Worm (Caenorhabditis elegans) whole organism, L2 larva: ENCODE data around the gene C27D8.4.

Experiments used
- F13H6.1 ChIP-seq: sonication (generic microtip); optimal IDR thresholded peaks from 2 replicates; lab custom pipeline; 2016; ENCODE audit warnings: missing genetic modification characterization, missing compliant biosample characterization
- R02D3.7 ChIP-seq: fragments of 150-350 bp; optimal IDR thresholded peaks from 2 replicates; lab custom pipeline; 2014; ENCODE audit warnings: missing biosample characterization, missing genetic modification characterization
- Y55F3AM.14 ChIP-seq: fragments of 200-800 bp; sonication (Bioruptor generic); optimal IDR thresholded peaks from 2 replicates; lab custom pipeline; 2018; ENCODE audit warnings: mild to moderate bottlenecking, missing genetic modification characterization, missing compliant biosample characterization
- blmp-1 ChIP-seq: sonication (generic microtip); optimal IDR thresholded peaks from 2 replicates; lab custom pipeline; 2017; ENCODE audit warnings: missing genetic modification characterization, mild to moderate bottlenecking, missing compliant biosample characterization, antibody characterized with exemption, moderate library complexity; ENCODE audit not compliant: insufficient read depth
- ceh-16 ChIP-seq: fragments of 150-350 bp; optimal IDR thresholded peaks from 2 replicates; lab custom pipeline; 2014; ENCODE audit warnings: missing biosample characterization, missing genetic modification characterization
- egl-27 ChIP-seq: sonication (generic microtip); optimal IDR thresholded peaks from 3 replicates; lab custom pipeline; 2017; ENCODE audit warnings: missing biosample characterization, missing genetic modification reagents, missing genetic modification characterization
- elt-3 ChIP-seq: sonication (generic microtip); optimal IDR thresholded peaks from 2 replicates; lab custom pipeline; 2017; ENCODE audit warnings: missing biosample characterization, missing genetic modification characterization
- fos-1 ChIP-seq: fragments of 150-350 bp; optimal IDR thresholded peaks from 2 replicates; lab custom pipeline; 2014; ENCODE audit warnings: missing biosample characterization, missing genetic modification characterization
- lin-11 ChIP-seq: fragments of 150-350 bp; sonication (generic microtip); optimal IDR thresholded peaks from 2 replicates; lab custom pipeline; 2014; ENCODE audit warnings: missing biosample characterization, missing genetic modification characterization, inconsistent platforms, mixed read lengths
- lin-13 ChIP-seq: fragments of 150-350 bp; optimal IDR thresholded peaks from 2 replicates; lab custom pipeline; 2014; ENCODE audit warnings: missing biosample characterization, missing genetic modification reagents, missing genetic modification characterization
- lsy-2 ChIP-seq, 2 experiments: fragments of 150-350 bp in 1 of 2; sonication (generic microtip) in 1 of 2; optimal IDR thresholded peaks; 2 replicates each; lab custom pipeline; 2014 to 2017; ENCODE audit warnings: missing biosample characterization in 2 of 2, missing genetic modification characterization in 2 of 2
- mab-5 ChIP-seq: fragments of 150-350 bp; optimal IDR thresholded peaks from 2 replicates; lab custom pipeline; 2014; ENCODE audit warnings: missing biosample characterization, missing genetic modification characterization
- mbf-1 ChIP-seq: sonication (generic microtip); optimal IDR thresholded peaks from 2 replicates; lab custom pipeline; 2017; ENCODE audit warnings: missing biosample characterization, missing genetic modification characterization
- nhr-129 ChIP-seq: fragments of 150-350 bp; optimal IDR thresholded peaks from 2 replicates; lab custom pipeline; 2014; ENCODE audit warnings: missing biosample characterization, missing genetic modification characterization
- nhr-25 ChIP-seq: fragments of 150-350 bp; sonication (generic microtip); optimal IDR thresholded peaks from 3 replicates; lab custom pipeline; 2014; ENCODE audit warnings: missing biosample characterization, missing genetic modification characterization
- nhr-6 ChIP-seq: fragments of 150-350 bp; optimal IDR thresholded peaks from 2 replicates; lab custom pipeline; 2014; ENCODE audit warnings: missing biosample characterization, missing genetic modification characterization
- peb-1 ChIP-seq: fragments of 150-350 bp; optimal IDR thresholded peaks from 2 replicates; lab custom pipeline; 2014; ENCODE audit warnings: missing biosample characterization, missing genetic modification characterization
- sem-4 ChIP-seq: fragments of 150-350 bp; optimal IDR thresholded peaks from 2 replicates; lab custom pipeline; 2014; ENCODE audit warnings: missing biosample characterization, missing genetic modification reagents, missing genetic modification characterization
- unc-39 ChIP-seq: fragments of 150-350 bp; optimal IDR thresholded peaks from 2 replicates; lab custom pipeline; 2014; ENCODE audit warnings: missing biosample characterization, missing genetic modification characterization
- zag-1 ChIP-seq: fragments of 150-350 bp; optimal IDR thresholded peaks from 2 replicates; lab custom pipeline; 2014; ENCODE audit warnings: missing biosample characterization, missing genetic modification characterization

Gene C27D8.4

DNA sequence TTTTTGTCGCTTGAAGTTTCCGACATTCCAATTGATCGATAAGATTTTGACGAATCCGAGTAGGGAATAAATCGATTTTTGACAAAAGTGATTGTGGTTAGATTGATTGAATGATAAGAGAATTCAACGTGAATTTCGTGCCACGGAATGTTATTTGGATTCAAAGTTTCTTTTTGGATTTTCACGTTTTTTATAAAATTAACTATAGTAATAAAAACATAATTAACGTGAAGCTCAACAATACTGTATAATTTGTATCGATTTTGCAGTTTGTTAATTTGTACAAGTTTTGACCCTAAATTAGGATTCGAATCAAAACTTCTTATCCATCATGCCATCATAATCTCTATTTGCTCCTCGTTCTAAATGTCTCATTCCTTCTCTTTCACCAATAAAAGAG lies 40.8 kb downstream of the C27D8.4 start, which contains the start of gene C36H8.1:
TSS of gene C36H8.1 (minus strand) at position 101 of the 400 bp plus-strand sequence.
- TF ChIP-seq nhr-129 (tag; lab: Kevin White, UChicago) (no peak), ceh-16 (tag; lab: Kevin White, UChicago) (no peak), peb-1 (tag; lab: Kevin White, UChicago) (no peak), nhr-25 (tag; lab: Kevin White, UChicago) (no peak), zag-1 (no peak)

DNA sequence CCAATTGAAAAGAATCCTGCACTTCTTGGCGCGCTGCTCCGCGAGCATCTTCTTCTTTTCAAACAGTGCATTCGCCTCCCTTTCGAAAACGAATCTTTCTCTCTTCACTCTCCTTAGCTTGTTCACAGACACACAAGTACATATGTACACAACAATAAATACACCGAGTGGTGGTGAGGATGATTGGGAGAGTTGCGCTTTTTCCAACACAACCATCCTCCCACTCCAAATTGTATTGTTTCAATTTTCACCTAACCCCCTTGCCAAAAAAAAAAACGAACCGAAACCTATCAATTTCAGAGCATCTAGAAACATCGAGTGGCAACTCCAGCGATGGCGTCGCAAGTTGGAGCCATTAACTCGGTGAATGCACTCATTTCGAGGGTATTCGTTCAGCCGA lies 42.4 kb downstream of the C27D8.4 start, which contains the start of gene inx-6:
TSS of gene inx-6 (plus strand) at position 301 of the 400 bp plus-strand sequence.
- TF ChIP-seq mbf-1 (tag; lab: Kevin White, UChicago): no peak
- no peak for TF ChIP-seq lsy-2 (tag; optimal IDR thresholded peaks at IDR 0.05; lab: Kevin White, UChicago)
- no peak for TF ChIP-seq ceh-16 (tag; lab: Kevin White, UChicago)
- TF ChIP-seq lin-13 (GFP tag; lab: Kevin White, UChicago): no peak
- no peak for TF ChIP-seq lin-11 (tag; lab: Kevin White, UChicago)
- no peak for TF ChIP-seq sem-4
- TF ChIP-seq unc-39 (tag; lab: Kevin White, UChicago): no peak
- TF ChIP-seq R02D3.7 (tag; lab: Kevin White, UChicago): no peak

DNA sequence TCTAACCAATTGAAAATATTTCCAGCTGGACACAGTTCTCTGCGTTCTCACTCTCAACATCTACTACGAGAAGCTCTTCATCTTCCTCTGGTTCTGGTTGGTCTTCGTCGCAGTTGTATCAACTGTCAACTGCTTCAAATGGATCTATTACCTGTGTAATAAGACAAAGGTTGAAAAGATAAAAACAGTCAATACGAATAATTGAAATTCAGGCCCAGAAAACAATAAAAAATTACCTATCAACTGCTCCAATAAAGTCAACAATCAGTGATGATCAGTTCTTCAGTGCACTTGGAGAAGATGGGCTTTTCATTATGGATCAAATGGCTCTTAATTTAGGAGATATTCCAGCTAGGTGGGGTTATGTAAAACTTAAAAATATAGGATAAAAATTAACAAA lies 44.8 kb downstream of the C27D8.4 start:
- TF ChIP-seq R02D3.7 (tag; lab: Kevin White, UChicago): no peak
- TF ChIP-seq Y55F3AM.14 (GFP tag; lab: Kevin White, UChicago): no peak
- no peak for TF ChIP-seq elt-3 (tag; lab: Kevin White, UChicago)

DNA sequence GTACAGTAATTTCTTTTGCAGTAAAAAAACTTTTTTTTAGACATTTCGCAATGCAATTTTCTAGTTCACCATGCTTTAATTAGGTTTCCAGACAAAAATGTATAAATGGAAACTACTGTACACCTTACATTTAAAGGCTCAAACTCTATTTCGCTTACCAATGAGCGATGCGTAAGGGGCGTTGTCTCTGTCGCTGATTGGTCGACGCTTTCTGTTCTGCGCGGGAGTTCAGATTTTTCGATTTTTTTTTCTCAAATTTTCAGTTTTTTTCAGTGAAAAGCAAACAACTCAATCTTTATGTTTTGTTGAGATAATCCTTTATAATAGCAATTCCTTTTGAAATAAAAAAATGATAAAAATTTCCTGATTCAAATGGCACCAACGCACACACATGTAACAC lies 50.3 kb downstream of the C27D8.4 start:
- TF ChIP-seq blmp-1 (tag; lab: Kevin White, UChicago) (no peak), F13H6.1 (tag; lab: Kevin White, UChicago) (no peak), Y55F3AM.14 (GFP tag; lab: Kevin White, UChicago) (no peak), nhr-6 (tag; lab: Kevin White, UChicago) (no peak)

DNA sequence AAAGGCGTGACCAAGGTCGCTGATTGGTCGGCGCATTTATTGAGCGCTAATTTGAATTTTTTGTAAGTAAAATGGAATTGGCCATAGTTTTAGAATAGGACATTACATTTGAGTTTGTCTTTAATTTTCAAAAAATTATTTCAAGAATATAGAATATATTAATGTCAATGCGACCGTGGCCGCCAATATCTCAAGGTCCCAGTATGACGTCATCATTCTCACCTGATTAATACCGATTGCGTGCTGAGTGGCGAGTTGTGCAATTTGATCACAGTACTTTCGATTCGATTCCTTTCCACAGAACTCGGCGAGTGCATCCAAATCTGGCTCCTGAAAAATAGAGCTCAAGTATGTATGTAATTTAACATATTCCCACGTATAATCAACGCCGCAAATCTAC lies 51.7 kb downstream of the C27D8.4 start:
- TF ChIP-seq ceh-16 (tag; lab: Kevin White, UChicago) (no peak), mab-5 (tag; lab: Kevin White, UChicago) (no peak), lin-11 (tag; lab: Kevin White, UChicago) (no peak), fos-1 (no peak), elt-3 (tag; lab: Kevin White, UChicago) (no peak), nhr-25 (tag; lab: Kevin White, UChicago) (no peak), egl-27 (tag; lab: Kevin White, UChicago) (no peak)
